Fruit fly (Drosophila melanogaster) S2 (cell line): ENCODE results near the gene gro.

ENCODE experiments used
- CG8478 ChIP-seq: fragments of >200 bp; optimal IDR thresholded peaks from 2 replicates; lab custom pipeline; 2018
- CTCF ChIP-seq, 2 experiments: fragments of >200 bp; optimal IDR thresholded peaks; 2 replicates each; lab custom pipeline; 2018

- TF ChIP-seq CG8478 (lab: Kevin White, UChicago) = no peak
- TF ChIP-seq CTCF (optimal IDR thresholded peaks at IDR 0.05; lab: Kevin White, UChicago) = no peak
These were observed 57.1 kb downstream of the gro start, which contains the start of gene dysf for dm6 chr3R:26098502-26099210.
